Worm (Caenorhabditis elegans) whole organism, mixed stage, embryonic: ENCODE measurements around the gene srh-27.

Experiments
- ces-1 ChIP-seq: fragments of 150-350 bp; optimal IDR thresholded peaks from 2 replicates; lab custom pipeline; 2014; ENCODE audit warnings: missing biosample characterization, missing genetic modification reagents, missing genetic modification characterization
- nhr-12 ChIP-seq: fragments of 150-350 bp; optimal IDR thresholded peaks from 2 replicates; lab custom pipeline; 2014; ENCODE audit warnings: missing biosample characterization, missing genetic modification characterization
- nhr-28 ChIP-seq: fragments of 150-350 bp; optimal IDR thresholded peaks from 2 replicates; lab custom pipeline; 2014; ENCODE audit warnings: missing biosample characterization, missing genetic modification characterization
- sptf-1 ChIP-seq: sonication (generic microtip); optimal IDR thresholded peaks from 2 replicates; lab custom pipeline; 2017; ENCODE audit warnings: mild to moderate bottlenecking, missing genetic modification characterization, moderate library complexity, missing compliant biosample characterization
- tbx-8 ChIP-seq: fragments of 200-800 bp; sonication (Bioruptor generic); optimal IDR thresholded peaks from 2 replicates; lab custom pipeline; 2018; ENCODE audit warnings: mild to moderate bottlenecking, missing genetic modification characterization, moderate library complexity, missing compliant biosample characterization

DNA sequence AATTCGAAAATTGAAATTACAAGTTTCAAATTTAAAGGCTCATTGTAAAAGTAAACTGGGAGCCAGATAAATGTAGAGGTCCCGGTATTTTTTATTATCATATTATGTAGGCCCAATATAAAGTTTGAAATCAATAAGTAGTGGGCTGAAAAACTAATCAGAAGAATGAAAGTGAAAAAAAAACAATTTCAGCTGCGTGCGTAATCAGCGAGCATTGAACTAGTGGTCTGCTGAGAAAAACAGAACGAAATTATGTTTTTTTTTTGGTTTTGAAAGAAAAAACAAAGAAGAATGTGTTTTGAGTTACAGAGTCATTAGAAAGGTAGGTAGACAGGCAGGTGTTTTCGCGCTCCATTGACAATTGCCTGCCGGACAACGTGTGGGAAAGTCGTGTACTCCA lies 39.6 kb upstream of the srh-27 start, which contains the start of gene sre-31:
- TF ChIP-seq nhr-28 (tag; lab: Kevin White, UChicago) (no peak), ces-1 (no peak), nhr-12 (tag; lab: Kevin White, UChicago) (no peak), sptf-1 (tag; lab: Kevin White, UChicago) (no peak), tbx-8 (GFP tag; lab: Kevin White, UChicago) (no peak)
